Fruit fly (Drosophila melanogaster): ENCODE results near the gene CG43739.

Gene CG43739

DNA sequence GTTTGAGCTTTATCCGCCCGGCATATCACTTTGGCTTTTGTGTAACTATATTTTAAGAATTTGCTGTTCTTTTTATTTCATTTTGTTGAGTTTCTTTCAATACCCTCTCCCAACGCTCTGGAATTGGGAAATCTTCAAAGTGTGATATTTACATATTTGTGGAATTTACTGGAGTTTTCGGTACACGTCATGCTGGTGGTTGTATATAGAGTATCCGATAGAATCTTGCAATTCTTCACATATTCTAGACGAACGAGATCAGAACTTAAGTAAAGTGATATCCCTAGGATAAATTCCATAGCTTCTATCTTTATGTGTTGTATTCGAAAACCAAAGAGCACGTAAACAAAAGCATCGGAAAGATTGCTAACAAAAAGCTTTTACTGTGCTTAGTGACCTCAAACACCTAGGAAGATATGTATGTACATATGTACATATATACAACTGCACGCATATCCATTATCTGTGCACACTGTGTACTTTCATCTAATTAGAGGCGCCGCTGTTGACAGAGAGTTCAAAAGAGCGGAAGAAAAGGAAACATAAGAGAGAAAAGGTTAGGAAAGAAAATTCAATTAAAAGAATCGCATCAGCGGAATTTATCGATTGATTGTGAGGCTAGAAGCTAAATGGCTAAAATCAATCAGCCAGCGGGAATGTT lies 21.9 kb downstream of the CG43739 start (continued):
- TF ChIP-seq chn (GFP tag; optimal IDR thresholded peaks at IDR 0.05) (no peak), D19A (tag; optimal IDR thresholded peaks at IDR 0.05) (peak; percentile 57), sc (optimal IDR thresholded peaks at IDR 0.05) (no peak), sc (GFP tag; optimal IDR thresholded peaks at IDR 0.05) (peak; percentile 52), Lhr (GFP tag; optimal IDR thresholded peaks at IDR 0.05) (peak; percentile 63), CG7745 (tag; optimal IDR thresholded peaks at IDR 0.05) (no peak), CG42726 (GFP tag; IDR thresholded peaks at IDR 0.05; ENCODE audit: partially characterized antibody) (no peak), D (optimal IDR thresholded peaks at IDR 0.05) (no peak), D (GFP tag; optimal IDR thresholded peaks at IDR 0.05) (peak; percentile 54), CG11695 (GFP tag; IDR thresholded peaks at IDR 0.05) (0 out of 3 replicates have a peak, but pooled peaks have one; percentile 29), CG6175 (GFP tag; IDR thresholded peaks at IDR 0.05) (no peak), CG8944 (GFP tag; optimal IDR thresholded peaks at IDR 0.05) (no peak)

DNA sequence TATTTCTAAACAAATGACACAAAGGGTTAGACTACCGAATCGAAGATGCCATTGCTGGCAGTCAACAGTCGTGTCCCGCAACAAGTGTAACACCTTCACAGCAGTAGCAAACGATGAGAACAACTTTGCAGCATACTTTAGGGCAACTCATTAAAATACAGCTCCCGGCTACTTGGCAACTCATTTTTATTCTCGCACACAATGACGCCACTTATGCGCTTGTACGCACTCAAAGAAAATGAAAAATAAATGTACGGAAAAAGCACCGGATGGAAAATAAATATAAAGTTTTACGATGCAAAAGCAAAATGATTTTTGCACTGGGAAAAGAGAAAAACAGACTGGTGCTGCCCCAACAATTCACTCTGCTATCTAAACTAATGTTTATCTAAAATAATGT lies 27.5 kb downstream of the CG43739 start:
- TF ChIP-seq CG17802 (tag; optimal IDR thresholded peaks at IDR 0.05) (no peak), Camta (GFP tag; optimal IDR thresholded peaks at IDR 0.05) (no peak), CG4707 (GFP tag; optimal IDR thresholded peaks at IDR 0.05) (no peak), seq (GFP tag; IDR thresholded peaks at IDR 0.05) (no peak; the same call in 1 of the 2 replicates), Xrp1 (GFP tag; IDR thresholded peaks at IDR 0.05) (peak; percentile 57), fu2 (GFP tag; optimal IDR thresholded peaks at IDR 0.05) (no peak), Sox102F (GFP tag; optimal IDR thresholded peaks at IDR 0.05) (peak; percentile 37), gsb-n (tag; optimal IDR thresholded peaks at IDR 0.05) (no peak), CG7271 (tag; optimal IDR thresholded peaks at IDR 0.05) (no peak), nom (GFP tag; optimal IDR thresholded peaks at IDR 0.05) (peak; percentile 45), CG17385 (GFP tag; optimal IDR thresholded peaks at IDR 0.05) (no peak), HLH4C (GFP tag; IDR thresholded peaks at IDR 0.05; ENCODE audit: partially characterized antibody) (no peak), CG11695 (GFP tag; IDR thresholded peaks at IDR 0.05) (no peak), CG2129 (GFP tag; IDR thresholded peaks at IDR 0.05; ENCODE audit: partially characterized antibody) (no peak), CG11456 (GFP tag; IDR thresholded peaks at IDR 0.05) (peak; percentile 82; the same call in 2 of the 3 replicates), CG3995 (GFP tag; optimal IDR thresholded peaks at IDR 0.05) (no peak), Fer1 (GFP tag; optimal IDR thresholded peaks at IDR 0.05) (no peak), ssp (GFP tag; IDR thresholded peaks at IDR 0.05) (no peak), Sry-δ (GFP tag; optimal IDR thresholded peaks at IDR 0.05) (no peak), Usf (GFP tag; optimal IDR thresholded peaks at IDR 0.05) (no peak), BEAF-32 (GFP tag; optimal IDR thresholded peaks at IDR 0.05) (no peak), Atf-2 (GFP tag; optimal IDR thresholded peaks at IDR 0.05) (no peak), CG15269 (tag; optimal IDR thresholded peaks at IDR 0.05) (no peak), Neu2 (GFP tag; optimal IDR thresholded peaks at IDR 0.05; ENCODE audit: borderline replicate concordance) (no peak), ab (GFP tag; optimal IDR thresholded peaks at IDR 0.05) (no peak), en (GFP tag; optimal IDR thresholded peaks at IDR 0.05) (no peak), lab (GFP tag; optimal IDR thresholded peaks at IDR 0.05) (peak; percentile 61), dmrt99B (tag; optimal IDR thresholded peaks at IDR 0.05) (no peak), CG8388 (GFP tag; optimal IDR thresholded peaks at IDR 0.05) (no peak), kah (GFP tag; optimal IDR thresholded peaks at IDR 0.05) (no peak), Hr78 (GFP tag; optimal IDR thresholded peaks at IDR 0.05) (no peak), CG34224 (GFP tag; IDR thresholded peaks at IDR 0.05; ENCODE audit: partially characterized antibody) (no peak), CG34422 (GFP tag; IDR thresholded peaks at IDR 0.05) (0 out of 3 replicates have a peak, but pooled peaks have one; percentile 10), CG16863 (GFP tag; optimal IDR thresholded peaks at IDR 0.05) (no peak), Trl (optimal IDR thresholded peaks at IDR 0.05) (no peak), Trl (GFP tag; optimal IDR thresholded peaks at IDR 0.05) (no peak), CG2875 (GFP tag; optimal IDR thresholded peaks at IDR 0.05) (no peak), D19A (tag; optimal IDR thresholded peaks at IDR 0.05) (peak; percentile 1)
